Worm (Caenorhabditis elegans) whole organism, L1 larva: Measurements from ENCODE around the gene ZK742.6.

ENCODE experiments used
- F16B12.6 ChIP-seq: fragments of 150-350 bp; optimal IDR thresholded peaks from 2 replicates; lab custom pipeline; 2014; ENCODE audit warnings: missing biosample characterization, missing genetic modification characterization
- aha-1 ChIP-seq: fragments of 150-350 bp; optimal IDR thresholded peaks from 2 replicates; lab custom pipeline; 2014; ENCODE audit warnings: missing biosample characterization, missing genetic modification characterization
- blmp-1 ChIP-seq: fragments of 150-350 bp; optimal IDR thresholded peaks from 2 replicates; lab custom pipeline; 2014; ENCODE audit warnings: missing biosample characterization, missing genetic modification characterization
- ces-1 ChIP-seq: fragments of 150-350 bp; optimal IDR thresholded peaks from 2 replicates; lab custom pipeline; 2014; ENCODE audit warnings: missing biosample characterization, missing genetic modification reagents, missing genetic modification characterization
- dpl-1 ChIP-seq, 3 experiments: fragments of 150-350 bp in 2 of 3; sonication (generic microtip) in 1 of 3; optimal IDR thresholded peaks; 2 replicates each; lab custom pipeline; 2014 to 2017; ENCODE audit warnings: missing biosample characterization in 3 of 3, missing genetic modification characterization in 3 of 3, missing genetic modification reagents in 3 of 3
- efl-1 ChIP-seq, 4 experiments: fragments of 150-350 bp; optimal IDR thresholded peaks in 3 of 4; peaks in 1 of 4; 1 replicate in 1 of 4; 2 replicates in 3 of 4; lab custom pipeline; 2014; ENCODE audit warnings: missing biosample characterization in 2 of 4, missing genetic modification characterization in 2 of 4, missing genetic modification reagents in 2 of 4
- efl-3 ChIP-seq: fragments of 200-800 bp; sonication (Bioruptor generic); optimal IDR thresholded peaks from 2 replicates; lab custom pipeline; 2018; ENCODE audit warnings: mild to moderate bottlenecking, missing genetic modification characterization, missing compliant biosample characterization
- egl-13 ChIP-seq: sonication (generic microtip); optimal IDR thresholded peaks from 2 replicates; lab custom pipeline; 2016; ENCODE audit warnings: missing genotype, missing genetic modification reagents, missing genetic modification characterization, missing compliant biosample characterization
- egl-27 ChIP-seq, 2 experiments: fragments of 150-350 bp in 1 of 2; sonication (generic microtip); optimal IDR thresholded peaks; 3 replicates each; lab custom pipeline; 2017 to 2018; ENCODE audit warnings: missing biosample characterization in 2 of 2, missing genetic modification characterization in 2 of 2, missing genetic modification reagents in 2 of 2
- ets-5 ChIP-seq: fragments of 200-800 bp; sonication (Bioruptor generic); IDR thresholded peaks from 2 replicates; pipeline ENCODE4 v1.3.6; 2022; ENCODE audit warnings: missing genetic modification characterization, missing compliant biosample characterization
- fkh-10 ChIP-seq: sonication (generic microtip); optimal IDR thresholded peaks from 2 replicates; lab custom pipeline; 2017; ENCODE audit warnings: missing biosample characterization, missing genetic modification reagents, missing genetic modification characterization
- fkh-8 ChIP-seq: sonication (generic microtip); optimal IDR thresholded peaks from 2 replicates; lab custom pipeline; 2016; ENCODE audit warnings: mild to moderate bottlenecking, missing genetic modification characterization, missing compliant biosample characterization
- fos-1 ChIP-seq: fragments of 150-350 bp; optimal IDR thresholded peaks from 2 replicates; lab custom pipeline; 2014; ENCODE audit warnings: missing biosample characterization, missing genetic modification characterization
- grh-1 ChIP-seq: fragments of 200-800 bp; sonication (Bioruptor generic); IDR thresholded peaks from 2 replicates; pipeline ENCODE4 v1.3.6; 2022; ENCODE audit warnings: missing genetic modification reagents, missing genetic modification characterization, missing compliant biosample characterization
- irx-1 ChIP-seq: sonication (generic microtip); optimal IDR thresholded peaks from 2 replicates; lab custom pipeline; 2016; ENCODE audit warnings: missing genetic modification characterization, missing compliant biosample characterization
- jun-1 ChIP-seq: fragments of 150-350 bp; optimal IDR thresholded peaks from 2 replicates; lab custom pipeline; 2014; ENCODE audit warnings: missing biosample characterization, missing genetic modification reagents, missing genetic modification characterization
- lin-14 ChIP-seq: fragments of 200-800 bp; sonication (Bioruptor generic); optimal IDR thresholded peaks from 2 replicates; lab custom pipeline; 2018; ENCODE audit warnings: mild to moderate bottlenecking, missing genetic modification characterization, moderate library complexity, missing compliant biosample characterization
- lin-15B ChIP-seq: fragments of 150-350 bp; sonication (generic microtip); optimal IDR thresholded peaks from 3 replicates; lab custom pipeline; 2014; ENCODE audit warnings: missing biosample characterization, missing genetic modification characterization
- lin-35 ChIP-seq, 2 experiments: fragments of 150-350 bp; optimal IDR thresholded peaks; 2 replicates each; lab custom pipeline; 2014; ENCODE audit warnings: missing biosample characterization in 2 of 2, missing genetic modification characterization in 2 of 2, missing genetic modification reagents in 2 of 2
- lin-39 ChIP-seq: fragments of 150-350 bp; optimal IDR thresholded peaks from 2 replicates; lab custom pipeline; 2014; ENCODE audit warnings: missing biosample characterization, missing genetic modification reagents, missing genetic modification characterization
- mab-9 ChIP-seq: fragments of 200-800 bp; sonication (Bioruptor generic); IDR thresholded peaks from 2 replicates; pipeline ENCODE4 v1.3.6; 2022; ENCODE audit warnings: missing genetic modification reagents, missing genetic modification characterization, missing compliant biosample characterization
- mdl-1 ChIP-seq, 2 experiments: fragments of 150-350 bp; optimal IDR thresholded peaks; 2 replicates each; lab custom pipeline; 2014 to 2017; ENCODE audit warnings: missing biosample characterization in 2 of 2, missing genetic modification characterization in 2 of 2, inconsistent platforms in 1 of 2
- mef-2 ChIP-seq: fragments of 150-350 bp; optimal IDR thresholded peaks from 2 replicates; lab custom pipeline; 2014; ENCODE audit warnings: missing biosample characterization, missing genetic modification characterization
- mep-1 ChIP-seq: fragments of 150-350 bp; optimal IDR thresholded peaks from 2 replicates; lab custom pipeline; 2014; ENCODE audit warnings: missing biosample characterization, missing genetic modification characterization
- nhr-20 ChIP-seq: sonication (generic microtip); optimal IDR thresholded peaks from 2 replicates; lab custom pipeline; 2016; ENCODE audit warnings: mild to moderate bottlenecking, missing genetic modification characterization, missing compliant biosample characterization
- nhr-237 ChIP-seq: fragments of 150-350 bp; optimal IDR thresholded peaks from 2 replicates; lab custom pipeline; 2014; ENCODE audit warnings: missing biosample characterization, missing genetic modification characterization
- nhr-47 ChIP-seq: sonication (generic microtip); optimal IDR thresholded peaks from 2 replicates; lab custom pipeline; 2016; ENCODE audit warnings: mild to moderate bottlenecking, missing genetic modification characterization, moderate library complexity, missing compliant biosample characterization
- nhr-71 ChIP-seq: sonication (generic microtip); optimal IDR thresholded peaks from 2 replicates; lab custom pipeline; 2016; ENCODE audit warnings: mild to moderate bottlenecking, missing genetic modification characterization, moderate library complexity, missing compliant biosample characterization
- nhr-84 ChIP-seq: sonication (generic microtip); optimal IDR thresholded peaks from 2 replicates; lab custom pipeline; 2017; ENCODE audit warnings: missing biosample characterization, missing genetic modification characterization
- nhr-85 ChIP-seq: sonication (generic microtip); peaks from one replicate; lab custom pipeline; 2016; ENCODE audit warnings: missing genetic modification characterization, inconsistent platforms, missing compliant biosample characterization
- pax-3 ChIP-seq: fragments of 200-800 bp; sonication (Bioruptor generic); optimal IDR thresholded peaks from 2 replicates; lab custom pipeline; 2018; ENCODE audit warnings: mild to moderate bottlenecking, missing genetic modification characterization, moderate library complexity, missing compliant biosample characterization
- rnt-1 ChIP-seq: sonication (generic microtip); optimal IDR thresholded peaks from 2 replicates; lab custom pipeline; 2016; ENCODE audit warnings: mild to moderate bottlenecking, missing genetic modification characterization, moderate library complexity, missing compliant biosample characterization
- snpc-4 ChIP-seq: fragments of 150-350 bp; optimal IDR thresholded peaks from 2 replicates; lab custom pipeline; 2014; ENCODE audit warnings: missing biosample characterization, missing genetic modification characterization
- snu-23 ChIP-seq: sonication (generic microtip); optimal IDR thresholded peaks from 2 replicates; lab custom pipeline; 2016; ENCODE audit warnings: missing genetic modification characterization, missing compliant biosample characterization
- tbx-2 ChIP-seq: sonication (generic microtip); optimal IDR thresholded peaks from 2 replicates; lab custom pipeline; 2016; ENCODE audit warnings: missing genetic modification characterization, missing compliant biosample characterization
- unc-130 ChIP-seq: fragments of 150-350 bp; optimal IDR thresholded peaks from 2 replicates; lab custom pipeline; 2017; ENCODE audit warnings: missing biosample characterization, missing genetic modification characterization, inconsistent platforms
- unc-62 ChIP-seq: fragments of 150-350 bp; optimal IDR thresholded peaks from 2 replicates; lab custom pipeline; 2014; ENCODE audit warnings: missing biosample characterization, missing genetic modification reagents, missing genetic modification characterization
- unc-86 ChIP-seq: sonication (generic microtip); optimal IDR thresholded peaks from 2 replicates; lab custom pipeline; 2016; ENCODE audit warnings: missing genetic modification characterization, missing compliant biosample characterization
- vab-15 ChIP-seq: sonication (generic microtip); optimal IDR thresholded peaks from 2 replicates; lab custom pipeline; 2017; ENCODE audit warnings: missing genotype, mild to moderate bottlenecking, missing genetic modification characterization, missing compliant biosample characterization
- xbp-1 ChIP-seq: sonication (generic microtip); optimal IDR thresholded peaks from 2 replicates; lab custom pipeline; 2016; ENCODE audit warnings: missing genetic modification characterization, missing compliant biosample characterization
- zip-4 ChIP-seq: fragments of 200-800 bp; sonication (Bioruptor generic); optimal IDR thresholded peaks from 2 replicates; lab custom pipeline; 2018; ENCODE audit warnings: mild to moderate bottlenecking, missing genetic modification characterization, moderate library complexity, missing compliant biosample characterization
- ztf-11 ChIP-seq, 2 experiments: sonication (generic microtip); optimal IDR thresholded peaks; 2 replicates each; lab custom pipeline; 2016 to 2017; ENCODE audit warnings: missing genetic modification characterization in 2 of 2, missing biosample characterization in 1 of 2, missing compliant biosample characterization in 1 of 2
- ztf-4 ChIP-seq: fragments of 150-350 bp; optimal IDR thresholded peaks from 2 replicates; lab custom pipeline; 2014; ENCODE audit warnings: missing biosample characterization, missing genetic modification characterization

ZK742.6 gene

ce11 chrV:7848251-7848650 is 33.5 kb upstream of the ZK742.6 start:
- TF ChIP-seq mdl-1 (tag; optimal IDR thresholded peaks at IDR 0.05; lab: Kevin White, UChicago) (peak in 1 of 2 experiments; percentile 69), egl-27 (tag; optimal IDR thresholded peaks at IDR 0.05; lab: Kevin White, UChicago) (no peak), nhr-84 (tag; lab: Kevin White, UChicago) (no peak), snu-23 (GFP tag; lab: Kevin White, UChicago) (peak; percentile 32), ces-1 (no peak), nhr-85 (tag; lab: Kevin White, UChicago) (peak; percentile 12), lin-39 (tag; lab: Kevin White, UChicago) (no peak), nhr-71 (tag; lab: Kevin White, UChicago) (peak; percentile 9), nhr-20 (tag; lab: Kevin White, UChicago) (peak; percentile 42), efl-1 (optimal IDR thresholded peaks at IDR 0.05; lab: Kevin White, UChicago) (no peak), efl-1 (GFP tag; optimal IDR thresholded peaks at IDR 0.05 in 1 of 2; lab: Kevin White, UChicago) (no peak), irx-1 (tag; lab: Kevin White, UChicago) (no peak), zip-4 (GFP tag; lab: Kevin White, UChicago) (no peak), unc-130 (tag; lab: Kevin White, UChicago) (peak; percentile 13), ets-5 (no peak), tbx-2 (no peak), pax-3 (tag; lab: Kevin White, UChicago) (no peak), lin-35 (GFP tag; optimal IDR thresholded peaks at IDR 0.05; lab: Kevin White, UChicago) (peak in 1 of 2 experiments; percentile 54), lin-14 (GFP tag; lab: Kevin White, UChicago) (peak; percentile 51), blmp-1 (tag; lab: Kevin White, UChicago) (peak; percentile 77), mep-1 (tag; lab: Kevin White, UChicago) (peak; percentile 48), efl-3 (GFP tag; lab: Kevin White, UChicago) (no peak), vab-15 (no peak), mab-9 (GFP tag; lab: Robert Waterston, UW) (no peak), aha-1 (no peak)
- TF ChIP-seq, all 84 proteins: peak for 10

ce11 chrV:7847687-7848086 is 32.9 kb upstream of the ZK742.6 start:
- TF ChIP-seq efl-1 (optimal IDR thresholded peaks at IDR 0.05; lab: Kevin White, UChicago) (no peak), efl-1 (GFP tag; optimal IDR thresholded peaks at IDR 0.05 in 1 of 2; lab: Kevin White, UChicago) (peak in 1 of 2 experiments; percentile 78), mdl-1 (tag; optimal IDR thresholded peaks at IDR 0.05; lab: Kevin White, UChicago) (no peak), lin-15B (no peak), lin-39 (tag; lab: Kevin White, UChicago) (no peak), xbp-1 (tag; lab: Kevin White, UChicago) (no peak)
- TF ChIP-seq, all 84 proteins: peak for 1

- TF ChIP-seq unc-130 (tag; lab: Kevin White, UChicago) (no peak), unc-86 (tag; lab: Kevin White, UChicago) (peak; percentile 8), lin-14 (GFP tag; lab: Kevin White, UChicago) (peak; percentile 26)
Measured at ce11 chrV:7847170-7847569, 32.4 kb upstream of the ZK742.6 start, which contains the start of gene memo-1. TSS of gene memo-1 (minus strand) at chrV:7847171.

ce11 chrV:7842228-7842627 is 27.5 kb upstream of the ZK742.6 start, which contains the start of gene grd-8:
TSS of gene grd-8 (plus strand) at chrV:7842528.
- no peak for TF ChIP-seq mef-2 (tag; lab: Kevin White, UChicago)
- no peak for TF ChIP-seq nhr-237
- TF ChIP-seq, all 84 proteins: peak for 0

- TF ChIP-seq jun-1 (tag; lab: Kevin White, UChicago) (no peak), aha-1 (no peak), ets-5 (no peak), grh-1 (no peak), snpc-4 (no peak), lin-35 (GFP tag; optimal IDR thresholded peaks at IDR 0.05; lab: Kevin White, UChicago) (no peak), F16B12.6 (no peak), nhr-47 (tag; lab: Kevin White, UChicago) (no peak), fos-1 (no peak), rnt-1 (no peak), fkh-10 (GFP tag; lab: Kevin White, UChicago) (no peak), unc-86 (tag; lab: Kevin White, UChicago) (no peak), ztf-11 (tag; optimal IDR thresholded peaks at IDR 0.05; lab: Kevin White, UChicago) (no peak), snu-23 (GFP tag; lab: Kevin White, UChicago) (no peak), unc-62 (GFP tag; lab: Kevin White, UChicago) (no peak), egl-13 (tag; lab: Kevin White, UChicago) (no peak), ztf-4 (tag; lab: Kevin White, UChicago) (no peak), mdl-1 (tag; optimal IDR thresholded peaks at IDR 0.05; lab: Kevin White, UChicago) (no peak), dpl-1 (GFP tag; optimal IDR thresholded peaks at IDR 0.05; lab: Kevin White, UChicago) (no peak), fkh-8 (tag; lab: Kevin White, UChicago) (no peak)
Measured at ce11 chrV:7839485-7839884, 24.7 kb upstream of the ZK742.6 start, which contains the start of gene C37C3.12. TSS of gene C37C3.12 (minus strand) at chrV:7839585.
